Worm (Caenorhabditis elegans): ENCODE measurements around the gene ooc-3.
A peak's percentile ranks its signal among the peaks of the same experiment; 100 is the strongest.

ooc-3 gene

ce11 chrII:11495307-11495706, at the start of gene ooc-3, which contains the start of gene B0334.4:
ooc-3 (minus strand) TSS chrII:11495321.
B0334.4 (plus strand) TSS chrII:11495692.
- TF ChIP-seq him-1 (tag; optimal IDR thresholded peaks at IDR 0.05) (no peak), dao-5 (tag; optimal IDR thresholded peaks at IDR 0.05) (no peak), W03F9.2 (tag; optimal IDR thresholded peaks at IDR 0.05) (no peak)

- TF ChIP-seq him-1 (tag; optimal IDR thresholded peaks at IDR 0.05) (no peak), W03F9.2 (tag; optimal IDR thresholded peaks at IDR 0.05) (no peak), dao-5 (tag; optimal IDR thresholded peaks at IDR 0.05) (no peak)
These were observed 49.6 kb upstream of the ooc-3 start, which contains the start of gene F54D5.9 for ce11 chrII:11544714-11545113. F54D5.9 (minus strand) TSS chrII:11544828.

ce11 chrII:11542958-11543357, 47.8 kb upstream of the ooc-3 start:
- TF ChIP-seq dao-5 (tag; optimal IDR thresholded peaks at IDR 0.05) (no peak), him-1 (tag; optimal IDR thresholded peaks at IDR 0.05) (no peak), W03F9.2 (tag; optimal IDR thresholded peaks at IDR 0.05) (no peak)

ce11 chrII:11542385-11542784, 47.3 kb upstream of the ooc-3 start, which contains the start of gene gtf-2E2:
gtf-2E2 (minus strand) TSS chrII:11542495.
- TF ChIP-seq him-1 (tag; optimal IDR thresholded peaks at IDR 0.05), result no peak
- no peak for TF ChIP-seq dao-5 (tag; optimal IDR thresholded peaks at IDR 0.05)
- no peak for TF ChIP-seq W03F9.2 (tag; optimal IDR thresholded peaks at IDR 0.05)

- no peak for TF ChIP-seq him-1 (tag; optimal IDR thresholded peaks at IDR 0.05)
- TF ChIP-seq W03F9.2 (tag; optimal IDR thresholded peaks at IDR 0.05), result no peak
- no peak for TF ChIP-seq dao-5 (tag; optimal IDR thresholded peaks at IDR 0.05)
These were observed 43.6 kb upstream of the ooc-3 start, which contains the start of gene Y62F5A.9 for ce11 chrII:11538741-11539140. Y62F5A.9 (minus strand) TSS chrII:11538841.

- TF ChIP-seq him-1 (tag; optimal IDR thresholded peaks at IDR 0.05) (no peak), dao-5 (tag; optimal IDR thresholded peaks at IDR 0.05) (no peak), W03F9.2 (tag; optimal IDR thresholded peaks at IDR 0.05) (no peak)
These were observed 42.5 kb upstream of the ooc-3 start for ce11 chrII:11537606-11538016.

ce11 chrII:11537115-11537514, 42.0 kb upstream of the ooc-3 start:
- TF ChIP-seq W03F9.2 (tag; optimal IDR thresholded peaks at IDR 0.05), result no peak
- no peak for TF ChIP-seq dao-5 (tag; optimal IDR thresholded peaks at IDR 0.05)
- no peak for TF ChIP-seq him-1 (tag; optimal IDR thresholded peaks at IDR 0.05)

ce11 chrII:11536505-11536904, 41.4 kb upstream of the ooc-3 start:
- TF ChIP-seq him-1 (tag; optimal IDR thresholded peaks at IDR 0.05), result no peak
- TF ChIP-seq dao-5 (tag; optimal IDR thresholded peaks at IDR 0.05), result no peak
- no peak for TF ChIP-seq W03F9.2 (tag; optimal IDR thresholded peaks at IDR 0.05)

- TF ChIP-seq him-1 (tag; optimal IDR thresholded peaks at IDR 0.05), result no peak
- TF ChIP-seq W03F9.2 (tag; optimal IDR thresholded peaks at IDR 0.05), result no peak
- TF ChIP-seq dao-5 (tag; optimal IDR thresholded peaks at IDR 0.05), result no peak
These were observed 40.8 kb upstream of the ooc-3 start for ce11 chrII:11535924-11536323.

- no peak for TF ChIP-seq him-1 (tag; optimal IDR thresholded peaks at IDR 0.05)
- TF ChIP-seq dao-5 (tag; optimal IDR thresholded peaks at IDR 0.05), result no peak
These were observed 40.3 kb upstream of the ooc-3 start for ce11 chrII:11535429-11535828.

ce11 chrII:11534429-11535099, 39.4 kb upstream of the ooc-3 start, which contains the start of gene Y62F5A.12:
Y62F5A.12 (minus strand) TSS chrII:11534479.
- TF ChIP-seq W03F9.2 (tag; optimal IDR thresholded peaks at IDR 0.05), result peak; percentile 57
- TF ChIP-seq him-1 (tag; optimal IDR thresholded peaks at IDR 0.05), result peak; percentile 62

- TF ChIP-seq him-1 (tag; optimal IDR thresholded peaks at IDR 0.05) (no peak), dao-5 (tag; optimal IDR thresholded peaks at IDR 0.05) (no peak), W03F9.2 (tag; optimal IDR thresholded peaks at IDR 0.05) (no peak)
These were observed 38.6 kb upstream of the ooc-3 start, which contains the start of gene mdt-8 for ce11 chrII:11533716-11534115. mdt-8 (minus strand) TSS chrII:11533816.

- TF ChIP-seq dao-5 (tag; optimal IDR thresholded peaks at IDR 0.05) (no peak), W03F9.2 (tag; optimal IDR thresholded peaks at IDR 0.05) (no peak), him-1 (tag; optimal IDR thresholded peaks at IDR 0.05) (no peak)
These were observed 31.8 kb upstream of the ooc-3 start, which contains the start of gene age-1 for ce11 chrII:11526954-11527353. age-1 (minus strand) TSS chrII:11527054.

- TF ChIP-seq W03F9.2 (tag; optimal IDR thresholded peaks at IDR 0.05), result no peak
- TF ChIP-seq dao-5 (tag; optimal IDR thresholded peaks at IDR 0.05), result no peak
- TF ChIP-seq him-1 (tag; optimal IDR thresholded peaks at IDR 0.05), result no peak
These were observed 26.2 kb upstream of the ooc-3 start, which contains the start of gene Y62F5A.10 for ce11 chrII:11521300-11521699. Y62F5A.10 (plus strand) TSS chrII:11521600.

ce11 chrII:11518184-11518583, 23.1 kb upstream of the ooc-3 start, which contains the start of gene B0334.10:
B0334.10 (plus strand) TSS chrII:11518484.
- no peak for TF ChIP-seq W03F9.2 (tag; optimal IDR thresholded peaks at IDR 0.05)
- TF ChIP-seq dao-5 (tag; optimal IDR thresholded peaks at IDR 0.05), result no peak
- no peak for TF ChIP-seq him-1 (tag; optimal IDR thresholded peaks at IDR 0.05)
